Worm (Caenorhabditis elegans) whole organism, L3 larva: ENCODE measurements around the gene F42A9.8.
A peak's percentile ranks its signal among the peaks of the same experiment; 100 is the strongest.

ENCODE experiments used
- R02D3.7 ChIP-seq: fragments of 150-350 bp; optimal IDR thresholded peaks from 2 replicates; lab custom pipeline; 2014; ENCODE audit warnings: missing biosample characterization, missing genetic modification characterization
- ZK546.5 ChIP-seq: sonication (generic microtip); optimal IDR thresholded peaks from 2 replicates; lab custom pipeline; 2017; ENCODE audit warnings: missing biosample characterization, missing genetic modification characterization
- aly-2 ChIP-seq: fragments of 150-350 bp; optimal IDR thresholded peaks from 2 replicates; lab custom pipeline; 2014; ENCODE audit warnings: missing biosample characterization, missing genetic modification characterization
- ama-1 ChIP-seq: fragments of 150-350 bp; optimal IDR thresholded peaks from 2 replicates; lab custom pipeline; 2018
- ceh-16 ChIP-seq: sonication (generic microtip); optimal IDR thresholded peaks from 2 replicates; lab custom pipeline; 2017; ENCODE audit warnings: missing biosample characterization, missing genetic modification characterization
- ceh-28 ChIP-seq: fragments of 150-350 bp; optimal IDR thresholded peaks from 2 replicates; lab custom pipeline; 2014; ENCODE audit warnings: missing biosample characterization, missing genetic modification reagents, missing genetic modification characterization
- daf-12 ChIP-seq: fragments of 150-350 bp; optimal IDR thresholded peaks from 2 replicates; lab custom pipeline; 2014; ENCODE audit warnings: missing biosample characterization, missing genetic modification reagents, missing genetic modification characterization
- egl-27 ChIP-seq: sonication (generic microtip); optimal IDR thresholded peaks from 4 replicates; lab custom pipeline; 2017; ENCODE audit warnings: missing biosample characterization, missing genetic modification reagents, missing genetic modification characterization
- elt-1 ChIP-seq: fragments of 150-350 bp; optimal IDR thresholded peaks from 2 replicates; lab custom pipeline; 2014; ENCODE audit warnings: missing biosample characterization, missing genetic modification characterization
- elt-2 ChIP-seq: sonication (generic microtip); optimal IDR thresholded peaks from 2 replicates; lab custom pipeline; 2016; ENCODE audit warnings: missing genetic modification reagents, mild to moderate bottlenecking, missing genetic modification characterization, missing compliant biosample characterization
- elt-3 ChIP-seq, 3 experiments: fragments of 150-350 bp in 1 of 3; sonication (generic microtip) in 2 of 3; optimal IDR thresholded peaks; 2 replicates in 2 of 3; 4 replicates in 1 of 3; lab custom pipeline; 2014 to 2017; ENCODE audit warnings: missing biosample characterization in 3 of 3, missing genetic modification characterization in 3 of 3
- fkh-10 ChIP-seq: sonication (generic microtip); optimal IDR thresholded peaks from 2 replicates; lab custom pipeline; 2017; ENCODE audit warnings: missing biosample characterization, missing genetic modification reagents, missing genetic modification characterization
- fos-1 ChIP-seq: fragments of 150-350 bp; optimal IDR thresholded peaks from 2 replicates; lab custom pipeline; 2014; ENCODE audit warnings: missing biosample characterization, missing genetic modification characterization
- hmg-11 ChIP-seq: sonication (generic microtip); optimal IDR thresholded peaks from 2 replicates; lab custom pipeline; 2016; ENCODE audit warnings: missing genetic modification characterization, missing compliant biosample characterization
- jun-1 ChIP-seq: fragments of 150-350 bp; optimal IDR thresholded peaks from 2 replicates; lab custom pipeline; 2014; ENCODE audit warnings: missing biosample characterization, missing genetic modification reagents, missing genetic modification characterization
- lin-15B ChIP-seq: fragments of 150-350 bp; optimal IDR thresholded peaks from 2 replicates; lab custom pipeline; 2014; ENCODE audit warnings: missing biosample characterization, missing genetic modification characterization
- lin-39 ChIP-seq: fragments of 150-350 bp; optimal IDR thresholded peaks from 2 replicates; lab custom pipeline; 2018; ENCODE audit warnings: missing biosample characterization, missing genetic modification reagents, missing genetic modification characterization
- lsy-12 ChIP-seq: sonication (generic microtip); optimal IDR thresholded peaks from 2 replicates; lab custom pipeline; 2016; ENCODE audit warnings: mild to moderate bottlenecking, missing genetic modification characterization, missing compliant biosample characterization
- mml-1 ChIP-seq: fragments of 150-350 bp; sonication (generic microtip); optimal IDR thresholded peaks from 3 replicates; lab custom pipeline; 2014; ENCODE audit warnings: missing biosample characterization, missing genetic modification characterization
- nfya-1 ChIP-seq: sonication (generic microtip); optimal IDR thresholded peaks from 2 replicates; lab custom pipeline; 2017; ENCODE audit warnings: missing genetic modification characterization, mild to moderate bottlenecking, missing compliant biosample characterization, antibody characterized with exemption, moderate library complexity; ENCODE audit not compliant: insufficient read depth
- nhr-11 ChIP-seq: fragments of 150-350 bp; optimal IDR thresholded peaks from 2 replicates; lab custom pipeline; 2014; ENCODE audit warnings: missing biosample characterization, missing genetic modification characterization
- nhr-237 ChIP-seq: fragments of 150-350 bp; optimal IDR thresholded peaks from 2 replicates; lab custom pipeline; 2014; ENCODE audit warnings: missing biosample characterization, missing genetic modification characterization
- nhr-28 ChIP-seq: fragments of 150-350 bp; optimal IDR thresholded peaks from 2 replicates; lab custom pipeline; 2014; ENCODE audit warnings: missing biosample characterization, missing genetic modification characterization
- nhr-43 ChIP-seq: sonication (generic microtip); optimal IDR thresholded peaks from 2 replicates; lab custom pipeline; 2016; ENCODE audit warnings: mild to moderate bottlenecking, missing genetic modification characterization, missing compliant biosample characterization; ENCODE audit not compliant: poor library complexity, severe bottlenecking
- nhr-67 ChIP-seq: fragments of 150-350 bp; optimal IDR thresholded peaks from 2 replicates; lab custom pipeline; 2014; ENCODE audit warnings: missing biosample characterization, missing genetic modification characterization
- nhr-77 ChIP-seq: fragments of 150-350 bp; optimal IDR thresholded peaks from 2 replicates; lab custom pipeline; 2014; ENCODE audit warnings: missing biosample characterization, missing genetic modification characterization
- pha-4 ChIP-seq: fragments of 150-350 bp; optimal IDR thresholded peaks from 2 replicates; lab custom pipeline; 2014; ENCODE audit warnings: missing biosample characterization, missing genetic modification reagents, missing genetic modification characterization
- pqm-1 ChIP-seq: fragments of 150-350 bp; optimal IDR thresholded peaks from 2 replicates; lab custom pipeline; 2017; ENCODE audit warnings: missing biosample characterization, missing genetic modification characterization, inconsistent platforms
- sea-2 ChIP-seq: fragments of 150-350 bp; sonication (generic microtip); optimal IDR thresholded peaks from 4 replicates; lab custom pipeline; 2014; ENCODE audit warnings: missing biosample characterization, missing genetic modification reagents, missing genetic modification characterization
- skn-1 ChIP-seq: fragments of 150-350 bp; optimal IDR thresholded peaks from 2 replicates; lab custom pipeline; 2014; ENCODE audit warnings: missing biosample characterization, missing genetic modification characterization
- snpc-4 ChIP-seq: fragments of 150-350 bp; optimal IDR thresholded peaks from 2 replicates; lab custom pipeline; 2014; ENCODE audit warnings: missing biosample characterization, missing genetic modification characterization
- unc-62 ChIP-seq: fragments of 150-350 bp; sonication (generic microtip); optimal IDR thresholded peaks from 4 replicates; lab custom pipeline; 2014; ENCODE audit warnings: missing biosample characterization, missing genetic modification reagents, missing genetic modification characterization
- zag-1 ChIP-seq: fragments of 150-350 bp; optimal IDR thresholded peaks from 2 replicates; lab custom pipeline; 2014; ENCODE audit warnings: missing biosample characterization, missing genetic modification characterization
- ztf-11 ChIP-seq: fragments of 150-350 bp; optimal IDR thresholded peaks from 2 replicates; lab custom pipeline; 2014; ENCODE audit warnings: missing biosample characterization, missing genetic modification characterization
- ztf-4 ChIP-seq: fragments of 150-350 bp; optimal IDR thresholded peaks from 2 replicates; lab custom pipeline; 2014; ENCODE audit warnings: missing biosample characterization, missing genetic modification characterization

The F42A9.8 gene

ce11 chrIV:8618698-8619097, at the start of gene F42A9.8:
Gene F42A9.8, minus strand, starts transcription at chrIV:8618785.
- peak; percentile 13 for TF ChIP-seq lin-15B (tag; lab: Kevin White, UChicago)
- peak; percentile 31 for TF ChIP-seq nfya-1 (tag; lab: Kevin White, UChicago)
- TF ChIP-seq fkh-10 (GFP tag; lab: Kevin White, UChicago), result no peak
- no peak for TF ChIP-seq mml-1 (tag; lab: Kevin White, UChicago)
- TF ChIP-seq elt-1, result no peak
- TF ChIP-seq ztf-4 (tag; lab: Kevin White, UChicago), result no peak
- TF ChIP-seq nhr-28 (tag; lab: Kevin White, UChicago), result no peak
- no peak for TF ChIP-seq nhr-77 (tag; lab: Kevin White, UChicago)
- no peak for TF ChIP-seq unc-62
- TF ChIP-seq nhr-11 (tag; lab: Kevin White, UChicago), result no peak
- peak; percentile 40 for TF ChIP-seq pha-4 (tag; lab: Kevin White, UChicago)
- TF ChIP-seq lsy-12, result no peak
- TF ChIP-seq jun-1 (tag; lab: Kevin White, UChicago), result no peak
- TF ChIP-seq snpc-4, result no peak
- no peak for TF ChIP-seq ceh-28 (tag; lab: Kevin White, UChicago)
- no peak for TF ChIP-seq skn-1
- TF ChIP-seq, all 47 proteins: peak for 3

- TF ChIP-seq nhr-43 (tag; lab: Kevin White, UChicago) (no peak), ztf-4 (tag; lab: Kevin White, UChicago) (no peak), R02D3.7 (tag; lab: Kevin White, UChicago) (peak; percentile 79)
These were observed 47.2 kb upstream of the F42A9.8 start for ce11 chrIV:8665778-8666177.

ce11 chrIV:8658122-8658521, 39.5 kb upstream of the F42A9.8 start, which contains the start of gene C49C8.6:
Gene C49C8.6, minus strand, starts transcription at chrIV:8658222.
- TF ChIP-seq aly-2 (tag; lab: Kevin White, UChicago), result no peak
- no peak for TF ChIP-seq sea-2 (GFP tag; lab: Kevin White, UChicago)
- TF ChIP-seq hmg-11 (tag; lab: Kevin White, UChicago), result no peak
- TF ChIP-seq ceh-16 (tag; lab: Kevin White, UChicago), result no peak
- no peak for TF ChIP-seq lin-15B (tag; lab: Kevin White, UChicago)
- TF ChIP-seq ztf-4 (tag; lab: Kevin White, UChicago), result no peak
- no peak for TF ChIP-seq zag-1 (tag; lab: Kevin White, UChicago)
- no peak for TF ChIP-seq ztf-11
- TF ChIP-seq nhr-67 (tag; lab: Kevin White, UChicago), result no peak
- no peak for TF ChIP-seq lin-39

ce11 chrIV:8654115-8654628, 35.6 kb upstream of the F42A9.8 start, which contains the start of gene C49C8.1:
Gene C49C8.1, plus strand, starts transcription at chrIV:8654578.
- TF ChIP-seq elt-2 (tag; lab: Kevin White, UChicago) (peak; percentile 30), egl-27 (no peak)

ce11 chrIV:8653592-8653991, 35.0 kb upstream of the F42A9.8 start, which contains the start of gene C49C8.5:
Gene C49C8.5, minus strand, starts transcription at chrIV:8653664.
- no peak for TF ChIP-seq unc-62
- peak; percentile 54 for TF ChIP-seq elt-2 (tag; lab: Kevin White, UChicago)
- TF ChIP-seq pqm-1 (tag; lab: Kevin White, UChicago), result peak; percentile 20

- TF ChIP-seq nfya-1 (tag; lab: Kevin White, UChicago) (no peak), elt-3 (tag; optimal IDR thresholded peaks at IDR 0.05; lab: Kevin White, UChicago) (no peak), daf-12 (no peak), nhr-77 (tag; lab: Kevin White, UChicago) (no peak), lin-39 (no peak), egl-27 (no peak), nhr-237 (tag; lab: Kevin White, UChicago) (no peak), fkh-10 (GFP tag; lab: Kevin White, UChicago) (no peak), fos-1 (tag; lab: Kevin White, UChicago) (no peak), lsy-12 (no peak), ZK546.5 (no peak), ztf-11 (no peak), ama-1 (no peak), lin-15B (tag; lab: Kevin White, UChicago) (no peak), zag-1 (tag; lab: Kevin White, UChicago) (no peak), unc-62 (no peak)
These were observed 33.2 kb upstream of the F42A9.8 start, which contains the start of gene C49C8.8 for ce11 chrIV:8651835-8652234. Gene C49C8.8, plus strand, starts transcription at chrIV:8652135.
